Worm (Caenorhabditis elegans) whole organism, L4 larva: Measurements from ENCODE around the gene lbp-4.

ENCODE experiments used
- fos-1 ChIP-seq: fragments of 150-350 bp; optimal IDR thresholded peaks from 2 replicates; lab custom pipeline; 2014; ENCODE audit warnings: missing biosample characterization, missing genetic modification characterization
- mes-2 ChIP-seq: sonication (generic microtip); optimal IDR thresholded peaks from 2 replicates; lab custom pipeline; 2016; ENCODE audit warnings: missing genotype, mild to moderate bottlenecking, missing genetic modification characterization, missing compliant biosample characterization; ENCODE audit not compliant: poor library complexity, severe bottlenecking
- nhr-102 ChIP-seq: sonication (generic microtip); optimal IDR thresholded peaks from 2 replicates; lab custom pipeline; 2016; ENCODE audit warnings: mild to moderate bottlenecking, missing genetic modification characterization, moderate library complexity, missing compliant biosample characterization
- nhr-237 ChIP-seq: sonication (generic microtip); optimal IDR thresholded peaks from 2 replicates; lab custom pipeline; 2017; ENCODE audit warnings: missing biosample characterization, missing genetic modification characterization
- unc-62 ChIP-seq, 3 experiments: fragments of 150-350 bp in 1 of 3; sonication (generic microtip); optimal IDR thresholded peaks in 2 of 3; peaks in 1 of 3; 1 replicate in 1 of 3; 2 replicates in 2 of 3; lab custom pipeline; 2014 to 2017; ENCODE audit warnings: missing biosample characterization in 3 of 3, missing genetic modification characterization in 3 of 3, missing genetic modification reagents in 3 of 3, missing genotype in 1 of 3

DNA sequence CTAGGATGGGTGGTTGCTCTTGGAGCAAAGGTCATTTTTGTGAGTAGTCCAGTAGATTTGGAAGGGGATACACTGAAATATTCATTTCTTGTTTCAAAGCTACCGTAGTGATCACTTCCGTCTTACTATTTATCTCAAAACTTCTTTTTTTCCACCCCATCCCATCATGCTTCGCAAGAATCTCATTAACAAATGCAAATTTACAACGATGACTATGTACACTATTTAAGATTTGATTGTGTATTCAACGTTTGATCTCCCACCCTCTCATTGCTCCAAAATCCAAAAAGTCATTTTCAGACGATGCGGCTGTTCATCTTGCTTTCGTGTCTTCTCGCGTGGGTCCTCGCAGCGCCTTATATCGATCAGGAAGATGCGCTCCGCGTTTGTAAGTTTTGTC, 27.3 kb upstream of the lbp-4 start, which contains the start of gene flp-21:
- TF ChIP-seq nhr-102 (tag; lab: Kevin White, UChicago) (no peak), nhr-237 (no peak), unc-62 (GFP tag; optimal IDR thresholded peaks at IDR 0.05 in 1 of 2; lab: Kevin White, UChicago) (no peak), unc-62 (tag; optimal IDR thresholded peaks at IDR 0.05; lab: Kevin White, UChicago) (no peak), fos-1 (tag; lab: Kevin White, UChicago) (no peak), mes-2 (tag; lab: Kevin White, UChicago) (no peak)
